Worm (Caenorhabditis elegans): ENCODE measurements around the gene acr-3.

The acr-3 gene

DNA sequence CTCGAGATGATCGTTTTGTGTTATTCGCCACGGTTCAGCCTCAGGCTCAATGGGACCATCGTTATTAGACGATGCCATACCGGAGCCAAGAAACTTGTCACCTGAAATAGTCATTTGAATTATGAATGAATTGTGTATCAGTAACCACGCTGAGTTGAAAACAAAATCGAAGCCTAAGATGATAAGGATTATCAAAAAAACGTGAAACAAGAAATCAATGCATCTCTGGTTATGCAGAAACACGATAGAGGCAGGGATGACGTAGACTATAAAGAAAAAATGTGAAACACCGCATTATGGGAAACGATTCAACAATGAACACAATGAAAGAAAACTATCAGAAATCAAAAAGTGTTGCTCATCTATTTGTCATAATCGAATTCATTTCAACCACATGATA is 13.6 kb downstream of the acr-3 start, which contains the start of gene smf-1:
smf-1 (minus strand) TSS at position 101 of the 400 bp plus-strand sequence.
- no peak for TF ChIP-seq pbrm-1 (GFP tag; IDR thresholded peaks at IDR 0.05)
- TF ChIP-seq nfyb-1 (GFP tag; IDR thresholded peaks at IDR 0.05) = peak; percentile 16; the same call in 1 of the 2 replicates
- TF ChIP-seq dpl-1 (GFP tag; optimal IDR thresholded peaks at IDR 0.05) = no peak

DNA sequence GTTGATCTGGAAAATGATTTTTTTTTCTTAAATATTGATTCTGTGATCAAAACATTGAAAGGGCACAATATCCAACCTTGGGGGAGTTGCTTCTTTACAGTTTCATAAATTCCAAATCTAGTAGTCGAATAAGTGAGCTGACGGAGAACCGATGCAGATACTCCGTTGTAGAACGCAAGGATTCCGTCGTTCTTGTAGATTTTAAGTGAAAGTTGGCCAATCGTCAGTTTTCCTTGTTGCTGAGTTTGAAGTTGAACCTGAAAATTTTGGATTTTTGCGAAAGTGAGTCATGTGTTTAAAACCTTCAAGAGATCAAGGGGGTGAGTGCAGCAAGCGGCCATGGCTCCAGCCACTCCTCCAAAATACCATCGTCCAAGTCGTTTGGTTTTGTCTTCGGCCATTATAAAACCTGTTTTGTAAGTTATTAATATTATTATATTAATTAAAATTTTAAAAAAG is 16.0 kb downstream of the acr-3 start, which contains the start of gene slc-25A10:
slc-25A10 (minus strand) TSS at position 409 of the 459 bp plus-strand sequence.
- TF ChIP-seq madf-8 (GFP tag; conservative IDR thresholded peaks at IDR 0.05) (no peak), mcd-1 (GFP tag; IDR thresholded peaks at IDR 0.05) (no peak), Y95B8A.8 (GFP tag; IDR thresholded peaks at IDR 0.05) (no peak), repo-1 (tag; optimal IDR thresholded peaks at IDR 0.05) (no peak), attf-6 (GFP tag; IDR thresholded peaks at IDR 0.05) (no peak), madf-10 (tag; optimal IDR thresholded peaks at IDR 0.05) (no peak), mel-28 (tag; optimal IDR thresholded peaks at IDR 0.05; ENCODE audit: borderline replicate concordance) (no peak), egl-18 (GFP tag; IDR thresholded peaks at IDR 0.05) (no peak), snpc-1.1 (tag; optimal IDR thresholded peaks at IDR 0.05; ENCODE audit: insufficient read depth) (no peak)

DNA sequence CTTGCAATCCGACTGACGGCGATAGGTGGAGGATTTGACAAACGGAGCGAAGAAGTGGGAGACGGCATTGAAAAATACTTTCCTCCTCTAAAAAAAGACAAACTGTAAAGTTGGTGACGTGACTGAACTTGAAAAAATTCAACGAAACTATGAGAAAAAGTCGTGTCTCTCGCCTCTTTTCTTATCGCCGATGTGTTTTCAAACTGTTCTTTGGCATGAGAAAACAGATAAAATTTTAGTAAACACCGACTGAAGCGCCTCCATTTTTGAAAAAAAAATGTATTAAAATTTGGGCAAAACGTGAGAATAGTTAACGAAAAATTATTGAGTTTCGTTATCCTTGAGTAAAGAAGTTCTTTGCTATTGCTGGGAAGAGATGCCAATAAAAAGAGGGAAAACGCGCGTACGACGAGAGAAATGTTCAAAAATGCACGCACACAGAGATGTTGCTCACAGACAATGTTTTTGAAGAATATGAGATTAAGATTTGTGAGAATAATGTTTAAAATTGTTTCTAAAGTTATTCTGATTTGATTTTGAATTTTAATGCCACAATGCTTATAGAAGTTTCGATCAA is 19.6 kb downstream of the acr-3 start:
- TF ChIP-seq F37B4.10 (GFP tag; IDR thresholded peaks at IDR 0.05) (no peak), nhr-80 (tag; optimal IDR thresholded peaks at IDR 0.05) (peak; percentile 38)

DNA sequence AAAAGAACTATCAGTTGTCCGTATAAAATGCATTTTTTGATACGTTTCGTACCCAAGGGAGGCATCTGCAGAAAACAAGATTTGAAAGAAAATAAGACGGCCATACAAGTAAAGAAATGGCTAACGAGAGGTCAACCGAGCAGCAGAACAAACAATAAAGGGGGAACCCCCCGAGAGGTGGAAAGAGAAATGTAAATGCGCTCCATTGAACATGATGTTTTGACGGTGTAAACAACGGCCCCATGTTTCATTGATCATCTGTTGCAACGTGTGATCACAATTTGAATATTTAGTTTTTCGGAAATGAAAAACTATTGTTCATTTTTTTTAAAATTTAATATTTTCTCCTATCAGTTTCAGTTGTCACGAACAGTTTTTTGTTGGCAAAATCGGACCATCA is 20.3 kb downstream of the acr-3 start, which contains the start of gene K11G12.6:
K11G12.6 (minus strand) TSS at position 65 of the 400 bp plus-strand sequence.
- TF ChIP-seq mcd-1 (GFP tag; IDR thresholded peaks at IDR 0.05) (peak; percentile 60), tlf-1 (GFP tag; optimal IDR thresholded peaks at IDR 0.05) (no peak)

- TF ChIP-seq ztf-22 (GFP tag; optimal IDR thresholded peaks at IDR 0.05) (no peak), hmg-1.2 (GFP tag; IDR thresholded peaks at IDR 0.05) (no peak), snpc-4 (GFP tag; optimal IDR thresholded peaks at IDR 0.05) (no peak), snpc-4 (tag; optimal IDR thresholded peaks at IDR 0.05) (no peak), ztf-18 (tag; optimal IDR thresholded peaks at IDR 0.05) (no peak), Y56A3A.18 (GFP tag; IDR thresholded peaks at IDR 0.05) (no peak), rpc-1 (optimal IDR thresholded peaks at IDR 0.05) (no peak), rpc-1 (tag; optimal IDR thresholded peaks at IDR 0.05) (no peak), lin-35 (GFP tag; optimal IDR thresholded peaks at IDR 0.05) (no peak), hsf-1 (GFP tag; IDR thresholded peaks at IDR 0.05) (no peak), madf-6 (GFP tag; IDR thresholded peaks at IDR 0.05) (no peak), efl-1 (GFP tag; optimal IDR thresholded peaks at IDR 0.05) (no peak), snpc-3.4 (tag; optimal IDR thresholded peaks at IDR 0.05) (no peak), madf-10 (tag; optimal IDR thresholded peaks at IDR 0.05) (no peak)
Measured at ce11 chrX:6733201-6733600, 23.9 kb downstream of the acr-3 start, which contains the start of gene R03E9.2. Gene R03E9.2 (minus strand): TSS chrX:6733301.

DNA sequence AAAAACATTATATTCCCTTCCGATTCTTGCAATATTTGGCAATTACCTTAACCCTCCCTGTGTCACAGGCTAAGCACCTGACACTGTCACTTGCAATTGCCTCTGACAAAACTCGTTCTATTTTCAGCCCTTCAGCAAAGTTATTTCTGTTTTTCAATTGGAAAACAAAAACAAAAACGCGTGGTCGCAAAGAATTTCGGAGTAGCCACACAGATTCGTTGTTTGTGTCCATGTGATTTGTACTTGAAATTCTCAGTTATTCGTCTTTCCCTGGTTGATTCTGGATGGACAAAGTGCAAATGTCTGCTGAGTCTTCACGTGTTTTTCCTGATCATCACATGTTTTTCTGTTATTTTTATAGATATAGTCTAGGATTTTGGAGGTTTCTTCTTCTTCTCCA is 26.2 kb downstream of the acr-3 start:
- no peak for TF ChIP-seq ztf-26 (tag; optimal IDR thresholded peaks at IDR 0.05)
- TF ChIP-seq B0035.1 (tag; optimal IDR thresholded peaks at IDR 0.05) = no peak
- TF ChIP-seq ztf-28 (GFP tag; IDR thresholded peaks at IDR 0.05) = no peak
- TF ChIP-seq somi-1 (GFP tag; optimal IDR thresholded peaks at IDR 0.05) = peak; percentile 62
- no peak for TF ChIP-seq hmg-20 (GFP tag; IDR thresholded peaks at IDR 0.05)
- TF ChIP-seq pbrm-1 (GFP tag; IDR thresholded peaks at IDR 0.05) = no peak
- no peak for TF ChIP-seq mel-28 (tag; optimal IDR thresholded peaks at IDR 0.05; ENCODE audit: borderline replicate concordance)
- TF ChIP-seq gei-17 (GFP tag; optimal IDR thresholded peaks at IDR 0.05) = peak; percentile 23
- no peak for TF ChIP-seq Y53F4B.3 (GFP tag; IDR thresholded peaks at IDR 0.05)
- TF ChIP-seq F55B11.4 (tag; optimal IDR thresholded peaks at IDR 0.05; ENCODE audit: borderline replicate concordance, insufficient read depth) = no peak
- 0 out of 2 replicates have a peak, but pooled peaks have one; percentile 51 for TF ChIP-seq C06A6.2 (GFP tag; conservative IDR thresholded peaks at IDR 0.05)
- TF ChIP-seq snpc-1.1 (tag; optimal IDR thresholded peaks at IDR 0.05; ENCODE audit: insufficient read depth) = no peak
- peak; percentile 13 for TF ChIP-seq lin-40 (tag; optimal IDR thresholded peaks at IDR 0.05)
- no peak for TF ChIP-seq ceh-79 (tag; optimal IDR thresholded peaks at IDR 0.05)
- TF ChIP-seq ama-1 (optimal IDR thresholded peaks at IDR 0.05) = no peak
- no peak for TF ChIP-seq ama-1 (GFP tag; optimal IDR thresholded peaks at IDR 0.05)
- TF ChIP-seq hmg-1.2 (GFP tag; IDR thresholded peaks at IDR 0.05) = no peak

Measured in whole organism, young adult.